Worm (Caenorhabditis elegans) whole organism, L4 larva: Measurements from ENCODE around the gene B0281.6.

Experiments
- F10B5.3 ChIP-seq: sonication (generic microtip); optimal IDR thresholded peaks from 2 replicates; lab custom pipeline; 2016; ENCODE audit warnings: mild to moderate bottlenecking, missing genetic modification characterization, missing compliant biosample characterization
- F49E8.2 ChIP-seq: sonication (generic microtip); optimal IDR thresholded peaks from 2 replicates; lab custom pipeline; 2016; ENCODE audit warnings: missing compliant biosample characterization, mild to moderate bottlenecking, missing genetic modification characterization, borderline replicate concordance
- T20F7.1 ChIP-seq: fragments of 200-800 bp; sonication (Bioruptor generic); optimal IDR thresholded peaks from 2 replicates; lab custom pipeline; 2018; ENCODE audit warnings: mild to moderate bottlenecking, missing genetic modification characterization, missing compliant biosample characterization
- Y105C5A.15 ChIP-seq: fragments of 200-800 bp; sonication (Bioruptor generic); IDR thresholded peaks from 2 replicates; pipeline ENCODE4 v1.3.6; 2022; ENCODE audit warnings: missing genetic modification characterization, missing compliant biosample characterization
- Y5F2A.4 ChIP-seq: fragments of 200-800 bp; sonication (Bioruptor generic); optimal IDR thresholded peaks from 2 replicates; lab custom pipeline; 2018; ENCODE audit warnings: mild to moderate bottlenecking, missing genetic modification characterization, missing compliant biosample characterization
- ZK546.5 ChIP-seq, 2 experiments: sonication (generic microtip); optimal IDR thresholded peaks; 2 replicates each; lab custom pipeline; 2017; ENCODE audit warnings: missing biosample characterization in 2 of 2, missing genetic modification characterization in 2 of 2
- aha-1 ChIP-seq: fragments of 150-350 bp; peaks from one replicate; lab custom pipeline; 2014; ENCODE audit warnings: missing biosample characterization, missing genetic modification characterization
- attf-4 ChIP-seq: sonication (generic microtip); optimal IDR thresholded peaks from 3 replicates; lab custom pipeline; 2017; ENCODE audit warnings: missing biosample characterization, missing genetic modification characterization
- ces-1 ChIP-seq: fragments of 150-350 bp; sonication (generic microtip); optimal IDR thresholded peaks from 4 replicates; lab custom pipeline; 2014; ENCODE audit warnings: missing biosample characterization, missing genetic modification reagents, missing genetic modification characterization
- ctbp-1 ChIP-seq: fragments of 200-800 bp; sonication (Bioruptor generic); IDR thresholded peaks from 2 replicates; pipeline ENCODE4 v1.3.6; 2022; ENCODE audit warnings: missing genetic modification reagents, missing genetic modification characterization, missing compliant biosample characterization
- daf-16 ChIP-seq, 3 experiments: sonication (generic microtip); optimal IDR thresholded peaks; 2 replicates each; lab custom pipeline; 2016 to 2017; ENCODE audit warnings: missing genetic modification characterization in 3 of 3, missing genetic modification reagents in 3 of 3, mild to moderate bottlenecking in 2 of 3, missing compliant biosample characterization in 2 of 3, missing biosample characterization in 1 of 3, moderate library complexity in 1 of 3
- dmd-6 ChIP-seq: fragments of 200-800 bp; sonication (Bioruptor generic); IDR thresholded peaks from 2 replicates; pipeline ENCODE4 v1.3.6; 2022; ENCODE audit warnings: missing genetic modification reagents, missing genetic modification characterization, missing compliant biosample characterization
- egl-43 ChIP-seq: fragments of 200-800 bp; sonication (Bioruptor generic); IDR thresholded peaks from 2 replicates; pipeline ENCODE4 v1.3.6; 2022; ENCODE audit warnings: missing genetic modification reagents, missing genetic modification characterization, missing compliant biosample characterization
- fos-1 ChIP-seq: fragments of 150-350 bp; optimal IDR thresholded peaks from 2 replicates; lab custom pipeline; 2014; ENCODE audit warnings: missing biosample characterization, missing genetic modification characterization
- gei-8 ChIP-seq: fragments of 200-800 bp; sonication (Bioruptor generic); optimal IDR thresholded peaks from 2 replicates; lab custom pipeline; 2018; ENCODE audit warnings: mild to moderate bottlenecking, missing genetic modification characterization, missing compliant biosample characterization
- hif-1 ChIP-seq, 2 experiments: sonication (generic microtip); optimal IDR thresholded peaks; 2 replicates each; lab custom pipeline; 2016 to 2017; ENCODE audit warnings: missing compliant biosample characterization in 2 of 2, missing genetic modification characterization in 2 of 2, missing genetic modification reagents in 2 of 2, missing genotype in 2 of 2, mild to moderate bottlenecking in 1 of 2
- jun-1 ChIP-seq: fragments of 150-350 bp; optimal IDR thresholded peaks from 2 replicates; lab custom pipeline; 2014; ENCODE audit warnings: missing biosample characterization, missing genetic modification reagents, missing genetic modification characterization
- lin-1 ChIP-seq: fragments of 200-800 bp; sonication (Bioruptor generic); IDR thresholded peaks from 2 replicates; pipeline ENCODE4 v1.3.6; 2022; ENCODE audit warnings: missing genetic modification reagents, missing genetic modification characterization, missing compliant biosample characterization
- lin-15B ChIP-seq: fragments of 150-350 bp; sonication (generic microtip); optimal IDR thresholded peaks from 3 replicates; lab custom pipeline; 2014; ENCODE audit warnings: missing biosample characterization, missing genetic modification characterization
- madf-9 ChIP-seq: fragments of 200-800 bp; sonication (Bioruptor generic); conservative IDR thresholded peaks from 2 replicates; pipeline ENCODE4 v1.3.6; 2022; ENCODE audit warnings: missing genetic modification reagents, missing genetic modification characterization, missing compliant biosample characterization
- mes-2 ChIP-seq: sonication (generic microtip); optimal IDR thresholded peaks from 2 replicates; lab custom pipeline; 2016; ENCODE audit warnings: missing genotype, mild to moderate bottlenecking, missing genetic modification characterization, missing compliant biosample characterization; ENCODE audit not compliant: poor library complexity, severe bottlenecking
- nhr-10 ChIP-seq: fragments of 150-350 bp; optimal IDR thresholded peaks from 2 replicates; lab custom pipeline; 2014; ENCODE audit warnings: missing biosample characterization, missing genetic modification characterization
- nhr-102 ChIP-seq: sonication (generic microtip); optimal IDR thresholded peaks from 2 replicates; lab custom pipeline; 2016; ENCODE audit warnings: mild to moderate bottlenecking, missing genetic modification characterization, moderate library complexity, missing compliant biosample characterization
- nhr-11 ChIP-seq: fragments of 150-350 bp; optimal IDR thresholded peaks from 2 replicates; lab custom pipeline; 2014; ENCODE audit warnings: missing biosample characterization, missing genetic modification characterization
- nhr-237 ChIP-seq: sonication (generic microtip); optimal IDR thresholded peaks from 2 replicates; lab custom pipeline; 2017; ENCODE audit warnings: missing biosample characterization, missing genetic modification characterization
- nhr-28 ChIP-seq: fragments of 150-350 bp; optimal IDR thresholded peaks from 2 replicates; lab custom pipeline; 2014; ENCODE audit warnings: missing biosample characterization, missing genetic modification characterization
- nhr-6 ChIP-seq: fragments of 150-350 bp; optimal IDR thresholded peaks from 2 replicates; lab custom pipeline; 2014; ENCODE audit warnings: missing biosample characterization, missing genetic modification characterization
- pqm-1 ChIP-seq: sonication (generic microtip); optimal IDR thresholded peaks from 2 replicates; lab custom pipeline; 2017; ENCODE audit warnings: missing biosample characterization, missing genetic modification characterization
- rbr-2 ChIP-seq: sonication (generic microtip); optimal IDR thresholded peaks from 2 replicates; lab custom pipeline; 2016; ENCODE audit warnings: missing genotype, missing genetic modification characterization, missing compliant biosample characterization
- unc-130 ChIP-seq: sonication (generic microtip); optimal IDR thresholded peaks from 2 replicates; lab custom pipeline; 2016; ENCODE audit warnings: missing genetic modification reagents, missing genetic modification characterization, missing compliant biosample characterization
- unc-39 ChIP-seq: sonication (generic microtip); optimal IDR thresholded peaks from 2 replicates; lab custom pipeline; 2017; ENCODE audit warnings: missing biosample characterization, missing genetic modification characterization
- vab-7 ChIP-seq: fragments of 200-800 bp; sonication (Bioruptor generic); IDR thresholded peaks from 2 replicates; pipeline ENCODE4 v1.3.6; 2022; ENCODE audit warnings: missing genetic modification reagents, missing genetic modification characterization, missing compliant biosample characterization
- zag-1 ChIP-seq: fragments of 150-350 bp; optimal IDR thresholded peaks from 2 replicates; lab custom pipeline; 2014; ENCODE audit warnings: missing biosample characterization, missing genetic modification characterization
- ztf-7 ChIP-seq: fragments of 150-350 bp; optimal IDR thresholded peaks from 2 replicates; lab custom pipeline; 2014; ENCODE audit warnings: missing biosample characterization, missing genetic modification characterization

Gene B0281.6

ce11 chrII:2306741-2307140 lies 4.5 kb upstream of the B0281.6 start, which contains the start of gene B0281.3:
Gene B0281.3, plus strand, starts transcription at chrII:2307041.
- no peak for TF ChIP-seq unc-39
- TF ChIP-seq rbr-2 (tag; lab: Kevin White, UChicago): no peak
- no peak for TF ChIP-seq zag-1 (tag; lab: Kevin White, UChicago)
- no peak for TF ChIP-seq lin-15B
- TF ChIP-seq madf-9 (GFP tag; lab: Robert Waterston, UW): no peak
- TF ChIP-seq ztf-7 (tag; lab: Kevin White, UChicago): no peak
- no peak for TF ChIP-seq nhr-102 (tag; lab: Kevin White, UChicago)
- TF ChIP-seq nhr-6 (tag; lab: Kevin White, UChicago): no peak
- TF ChIP-seq unc-130: no peak

DNA sequence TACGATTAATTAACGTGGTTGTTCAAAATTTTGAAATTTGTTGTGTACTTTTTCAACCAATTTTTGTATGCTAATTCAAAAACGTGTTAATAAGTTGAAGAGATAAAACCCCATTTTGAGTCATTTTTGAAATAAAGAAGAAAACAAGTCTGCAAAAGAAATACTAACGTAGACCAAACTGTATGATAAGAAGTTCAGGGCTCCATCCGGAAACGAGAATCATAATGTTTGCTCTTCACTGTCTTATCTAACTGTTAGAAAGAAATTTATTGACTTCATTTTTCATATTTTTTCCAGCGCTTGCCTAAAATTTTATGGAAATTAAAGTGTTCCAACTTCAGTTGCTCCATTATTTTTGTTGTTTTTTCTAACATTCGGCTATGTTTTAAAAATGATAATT lies 3.3 kb upstream of the B0281.6 start:
- TF ChIP-seq dmd-6 (GFP tag; lab: Robert Waterston, UW) (peak; percentile 10; the same call in 1 of the 2 replicates), daf-16 (GFP tag; optimal IDR thresholded peaks at IDR 0.05; lab: Kevin White, UChicago) (no peak), daf-16 (tag; optimal IDR thresholded peaks at IDR 0.05; lab: Kevin White, UChicago) (peak; percentile 52), aha-1 (peak; percentile 10), hif-1 (tag; optimal IDR thresholded peaks at IDR 0.05; lab: Kevin White, UChicago) (no peak), lin-1 (GFP tag; lab: Robert Waterston, UW) (peak; percentile 26; the same call in 1 of the 2 replicates), pqm-1 (tag; lab: Kevin White, UChicago) (peak; percentile 93), attf-4 (no peak), nhr-28 (tag; lab: Kevin White, UChicago) (peak; percentile 61)

DNA sequence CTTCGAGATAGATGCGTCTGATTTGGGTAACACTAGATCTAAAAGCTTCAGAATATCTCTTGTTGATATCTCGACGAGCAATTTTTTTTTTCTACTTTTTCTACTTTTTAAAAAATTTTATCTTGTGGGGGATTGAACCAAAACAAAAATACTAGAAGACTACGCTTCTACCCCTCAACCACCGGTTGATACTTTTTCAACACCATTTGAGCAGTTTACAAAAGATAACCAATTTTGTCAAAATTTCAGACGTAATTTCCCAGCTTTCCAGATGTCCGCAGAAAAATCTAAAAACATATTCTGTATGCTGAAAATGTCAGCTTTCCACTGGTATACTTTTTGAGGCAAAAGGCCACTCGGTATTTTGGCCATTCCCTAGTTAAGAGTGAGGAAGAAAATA lies 2.3 kb upstream of the B0281.6 start:
- TF ChIP-seq ZK546.5 (tag; optimal IDR thresholded peaks at IDR 0.05; lab: Kevin White, UChicago) (no peak), aha-1 (peak; percentile 23)

DNA sequence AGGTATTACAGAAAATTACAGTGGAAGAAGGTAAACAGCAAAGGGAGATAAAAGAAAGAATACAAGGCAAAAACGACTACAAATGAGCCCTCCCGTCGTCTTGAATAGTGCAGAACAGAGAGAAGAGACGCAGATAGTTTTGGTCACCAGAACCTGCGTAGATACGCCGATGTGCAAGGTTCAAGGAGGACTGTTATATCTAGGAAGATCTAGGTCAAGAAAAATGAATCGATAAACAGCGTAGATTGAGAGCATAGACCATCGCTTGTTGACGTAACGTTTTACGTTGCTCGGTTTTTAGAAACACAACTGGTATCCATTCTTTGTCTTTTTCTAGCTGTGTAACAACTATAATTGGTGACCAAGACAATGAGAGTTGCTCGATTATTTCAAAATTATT lies 1.4 kb downstream of the B0281.6 start, which contains the start of gene B0281.5:
TSS of gene B0281.5 (minus strand) at position 101 of the 400 bp plus-strand sequence.
- TF ChIP-seq Y105C5A.15 (GFP tag; lab: Robert Waterston, UW) (no peak), aha-1 (peak; percentile 29)

DNA sequence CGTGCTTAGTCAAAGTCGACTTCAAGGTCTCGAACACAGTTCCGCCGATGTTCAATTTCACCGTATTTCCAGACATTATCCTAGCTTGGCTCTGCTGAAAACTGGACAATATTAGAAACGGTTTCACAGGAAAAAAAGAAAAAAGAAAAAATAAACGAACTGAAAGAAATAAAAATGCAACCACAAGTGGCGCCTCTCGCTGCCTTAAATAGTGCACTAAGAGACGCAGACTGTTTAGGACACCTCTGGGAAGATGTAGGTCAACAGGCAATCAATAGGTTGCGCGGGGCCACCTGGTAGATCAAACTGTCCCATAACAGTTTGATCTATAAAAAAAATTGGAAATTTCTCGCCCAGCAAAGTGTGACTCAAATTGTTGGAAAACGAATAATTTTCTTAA lies 3.5 kb downstream of the B0281.6 start, which contains the start of gene B0281.4:
TSS of gene B0281.4 (minus strand) at position 101 of the 400 bp plus-strand sequence.
- TF ChIP-seq T20F7.1 (GFP tag; lab: Kevin White, UChicago) (no peak), jun-1 (tag; lab: Kevin White, UChicago) (no peak), pqm-1 (tag; lab: Kevin White, UChicago) (no peak), F49E8.2 (no peak), ztf-7 (tag; lab: Kevin White, UChicago) (no peak), ces-1 (GFP tag; lab: Kevin White, UChicago) (no peak), dmd-6 (GFP tag; lab: Robert Waterston, UW) (no peak), egl-43 (GFP tag; lab: Robert Waterston, UW) (no peak), gei-8 (GFP tag; lab: Kevin White, UChicago) (no peak), ctbp-1 (no peak), mes-2 (no peak), nhr-237 (no peak), Y5F2A.4 (GFP tag; lab: Kevin White, UChicago) (no peak), nhr-11 (no peak), fos-1 (tag; lab: Kevin White, UChicago) (no peak), F10B5.3 (no peak), nhr-10 (tag; lab: Kevin White, UChicago) (no peak), vab-7 (GFP tag; lab: Robert Waterston, UW) (no peak)
